Worm (Caenorhabditis elegans) whole organism, L2 larva: ENCODE results near the gene ins-39.

Experiments used
- egl-27 ChIP-seq: sonication (generic microtip); optimal IDR thresholded peaks from 3 replicates; lab custom pipeline; 2017; ENCODE audit warnings: missing biosample characterization, missing genetic modification reagents, missing genetic modification characterization
- lin-39 ChIP-seq: fragments of 150-350 bp; optimal IDR thresholded peaks from 2 replicates; lab custom pipeline; 2014; ENCODE audit warnings: missing biosample characterization, missing genetic modification reagents, missing genetic modification characterization
- mab-5 ChIP-seq: fragments of 150-350 bp; optimal IDR thresholded peaks from 2 replicates; lab custom pipeline; 2014; ENCODE audit warnings: missing biosample characterization, missing genetic modification characterization
- skn-1 ChIP-seq: sonication (generic microtip); optimal IDR thresholded peaks from 2 replicates; lab custom pipeline; 2017; ENCODE audit warnings: missing biosample characterization, missing genetic modification characterization

ce11 chrX:1393891-1394290 is 49.7 kb upstream of the ins-39 start, which contains the start of gene F56C3.9:
- TF ChIP-seq lin-39 (tag; lab: Kevin White, UChicago) (no peak), egl-27 (tag; lab: Kevin White, UChicago) (no peak), skn-1 (tag; lab: Kevin White, UChicago) (no peak), mab-5 (no peak)
